Fruit fly (Drosophila melanogaster) whole organism, adult: ENCODE results near the gene CG34268.

Experiments
- CG11617 ChIP-seq: fragments of 200-800 bp; sonication (Bioruptor generic); optimal IDR thresholded peaks from 2 replicates; lab custom pipeline; 2017; ENCODE audit warnings: mild to moderate bottlenecking, missing biosample characterization, missing genetic modification reagents, missing genetic modification characterization
- CG12768 ChIP-seq: fragments of 200-800 bp; sonication (Bioruptor generic); optimal IDR thresholded peaks from 2 replicates; lab custom pipeline; 2017; ENCODE audit warnings: missing biosample characterization, missing genetic modification characterization, mild to moderate bottlenecking, moderate library complexity, missing genetic modification reagents
- CG14711 ChIP-seq: fragments of 200-800 bp; sonication (Bioruptor generic); optimal IDR thresholded peaks from 2 replicates; lab custom pipeline; 2018; ENCODE audit warnings: missing biosample characterization, mild to moderate bottlenecking, missing genetic modification characterization, moderate library complexity
- CG1620 ChIP-seq: fragments of 200-800 bp; sonication (Bioruptor generic); optimal IDR thresholded peaks from 2 replicates; lab custom pipeline; 2016; ENCODE audit warnings: missing biosample characterization, missing genetic modification characterization
- CG33017 ChIP-seq: fragments of 200-800 bp; sonication (Bioruptor generic); optimal IDR thresholded peaks from 2 replicates; lab custom pipeline; 2018; ENCODE audit warnings: missing biosample characterization, mild to moderate bottlenecking, missing genetic modification characterization, moderate library complexity
- CG5204 ChIP-seq: fragments of 200-800 bp; sonication (Bioruptor generic); optimal IDR thresholded peaks from 2 replicates; lab custom pipeline; 2016; ENCODE audit warnings: missing biosample characterization, missing genetic modification characterization
- CG7045 ChIP-seq: fragments of 200-800 bp; sonication (Bioruptor generic); optimal IDR thresholded peaks from 2 replicates; lab custom pipeline; 2017; ENCODE audit warnings: missing biosample characterization, mild to moderate bottlenecking, missing genetic modification characterization
- CG7101 ChIP-seq: fragments of 200-800 bp; sonication (Bioruptor generic); optimal IDR thresholded peaks from 2 replicates; lab custom pipeline; 2018; ENCODE audit warnings: missing biosample characterization, mild to moderate bottlenecking, missing genetic modification characterization, moderate library complexity
- Clk ChIP-seq: fragments of 200-800 bp; sonication (Bioruptor generic); optimal IDR thresholded peaks from 2 replicates; lab custom pipeline; 2017; ENCODE audit warnings: missing biosample characterization, missing genetic modification characterization
- Crg-1 ChIP-seq: fragments of 200-800 bp; sonication (Bioruptor generic); optimal IDR thresholded peaks from 2 replicates; lab custom pipeline; 2016; ENCODE audit warnings: missing biosample characterization, missing genetic modification characterization
- Hr96 ChIP-seq: fragments of 200-800 bp; sonication (Bioruptor generic); optimal IDR thresholded peaks from 2 replicates; lab custom pipeline; 2016; ENCODE audit warnings: missing biosample characterization, missing genetic modification characterization
- Mnt ChIP-seq: fragments of 200-800 bp; sonication (Bioruptor generic); optimal IDR thresholded peaks from 2 replicates; lab custom pipeline; 2016; ENCODE audit warnings: missing biosample characterization, mild to moderate bottlenecking, missing genetic modification characterization
- bab1 ChIP-seq: fragments of 200-800 bp; sonication (Bioruptor generic); optimal IDR thresholded peaks from 3 replicates; lab custom pipeline; 2019; ENCODE audit warnings: missing biosample characterization, mild to moderate bottlenecking, missing genetic modification characterization, moderate library complexity
- cic ChIP-seq: fragments of 200-800 bp; sonication (Bioruptor generic); optimal IDR thresholded peaks from 2 replicates; lab custom pipeline; 2017; ENCODE audit warnings: missing biosample characterization, mild to moderate bottlenecking, missing genetic modification characterization, moderate library complexity
- cnc ChIP-seq, 2 experiments: fragments of >200 bp; optimal IDR thresholded peaks; 2 replicates each; lab custom pipeline; 2017
- kay ChIP-seq: fragments of 200-800 bp; sonication (Bioruptor generic); peaks from one replicate; lab custom pipeline; 2016; ENCODE audit warnings: missing biosample characterization, missing genetic modification characterization, borderline replicate concordance
- ovo ChIP-seq: fragments of 200-800 bp; sonication (Bioruptor generic); optimal IDR thresholded peaks from 2 replicates; lab custom pipeline; 2016; ENCODE audit warnings: missing biosample characterization, missing genetic modification characterization
- pad ChIP-seq: fragments of 200-800 bp; sonication (Bioruptor generic); optimal IDR thresholded peaks from 3 replicates; lab custom pipeline; 2017; ENCODE audit warnings: missing biosample characterization, missing genetic modification characterization, mild to moderate bottlenecking, moderate library complexity, missing genetic modification reagents
- tj ChIP-seq: fragments of 200-800 bp; sonication (Bioruptor generic); optimal IDR thresholded peaks from 3 replicates; lab custom pipeline; 2017; ENCODE audit warnings: missing biosample characterization, mild to moderate bottlenecking, missing genetic modification characterization, moderate library complexity
- toe ChIP-seq: fragments of 200-800 bp; sonication (Bioruptor generic); optimal IDR thresholded peaks from 2 replicates; lab custom pipeline; 2016; ENCODE audit warnings: missing biosample characterization, missing genetic modification characterization

Gene CG34268

DNA sequence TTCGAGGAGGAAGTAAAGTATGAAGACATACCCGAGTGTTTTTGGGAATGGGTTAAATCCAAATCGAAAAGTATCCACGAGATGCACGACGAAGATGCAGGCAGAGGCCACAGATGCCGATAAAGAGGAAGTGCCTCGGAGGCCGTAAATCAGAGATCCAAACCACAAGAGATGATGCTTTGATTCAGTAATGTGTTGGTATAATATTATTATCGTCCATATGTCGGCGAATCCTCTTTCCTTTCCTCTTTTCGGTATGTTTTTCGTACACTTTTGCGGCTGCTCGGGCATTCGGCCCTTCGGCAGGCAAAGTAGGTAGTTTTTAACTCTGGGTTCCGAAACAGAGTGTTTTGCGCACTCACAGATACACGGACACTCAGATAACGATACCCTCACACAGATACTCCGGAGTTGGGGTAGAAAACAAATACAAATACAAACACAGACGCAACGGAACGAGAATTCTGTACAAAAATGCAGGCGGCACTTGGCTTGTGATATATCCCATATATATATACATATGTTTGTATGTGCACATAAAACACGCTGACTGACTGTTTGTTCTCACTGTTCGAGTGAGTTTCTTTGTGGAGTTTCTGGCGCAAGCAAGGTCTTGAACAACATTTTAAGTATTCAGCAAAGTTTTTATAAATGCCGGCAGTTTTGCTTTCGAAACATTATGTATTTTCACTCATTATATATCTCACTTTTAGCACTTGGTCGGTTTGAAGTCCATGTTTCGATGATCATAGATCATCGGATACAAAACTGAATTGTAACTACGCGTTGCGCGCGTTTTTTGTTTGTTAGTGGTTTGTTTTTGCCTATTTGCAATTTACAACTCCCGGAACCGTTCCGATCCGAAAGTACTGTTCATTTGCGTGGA lies 10.6 kb upstream of the CG34268 start:
- peak; percentile 91 for TF ChIP-seq tj (GFP tag; lab: Kevin White, UChicago)
- no peak for TF ChIP-seq CG5204 (GFP tag; lab: Kevin White, UChicago)
- TF ChIP-seq CG7045 (GFP tag; lab: Kevin White, UChicago): no peak
- peak; percentile 15 for TF ChIP-seq CG1620 (GFP tag; lab: Kevin White, UChicago)
- no peak for TF ChIP-seq CG7101 (tag; lab: Kevin White, UChicago)
- no peak for TF ChIP-seq cnc (optimal IDR thresholded peaks at IDR 0.05; lab: Kevin White, UChicago)
- TF ChIP-seq Crg-1: no peak
- no peak for TF ChIP-seq CG14711
- no peak for TF ChIP-seq bab1
- no peak for TF ChIP-seq Clk (GFP tag; lab: Kevin White, UChicago)
- TF ChIP-seq kay (GFP tag; lab: Kevin White, UChicago): peak; percentile 43
- TF ChIP-seq pad (GFP tag; lab: Kevin White, UChicago): peak; percentile 70
- no peak for TF ChIP-seq Hr96 (GFP tag; lab: Kevin White, UChicago)
- no peak for TF ChIP-seq Mnt (GFP tag; lab: Kevin White, UChicago)
- TF ChIP-seq CG11617 (GFP tag; lab: Kevin White, UChicago): no peak
- TF ChIP-seq cic (GFP tag; lab: Kevin White, UChicago): no peak
- TF ChIP-seq CG12768 (GFP tag; lab: Kevin White, UChicago): no peak
- no peak for TF ChIP-seq toe
- TF ChIP-seq CG33017 (tag; lab: Kevin White, UChicago): no peak
- no peak for TF ChIP-seq ovo (GFP tag; lab: Kevin White, UChicago)

- TF ChIP-seq bab1 (peak; percentile 7), tj (GFP tag; lab: Kevin White, UChicago) (no peak)
Observed at dm6 chr3L:490808-491114, 10.0 kb upstream of the CG34268 start.

DNA sequence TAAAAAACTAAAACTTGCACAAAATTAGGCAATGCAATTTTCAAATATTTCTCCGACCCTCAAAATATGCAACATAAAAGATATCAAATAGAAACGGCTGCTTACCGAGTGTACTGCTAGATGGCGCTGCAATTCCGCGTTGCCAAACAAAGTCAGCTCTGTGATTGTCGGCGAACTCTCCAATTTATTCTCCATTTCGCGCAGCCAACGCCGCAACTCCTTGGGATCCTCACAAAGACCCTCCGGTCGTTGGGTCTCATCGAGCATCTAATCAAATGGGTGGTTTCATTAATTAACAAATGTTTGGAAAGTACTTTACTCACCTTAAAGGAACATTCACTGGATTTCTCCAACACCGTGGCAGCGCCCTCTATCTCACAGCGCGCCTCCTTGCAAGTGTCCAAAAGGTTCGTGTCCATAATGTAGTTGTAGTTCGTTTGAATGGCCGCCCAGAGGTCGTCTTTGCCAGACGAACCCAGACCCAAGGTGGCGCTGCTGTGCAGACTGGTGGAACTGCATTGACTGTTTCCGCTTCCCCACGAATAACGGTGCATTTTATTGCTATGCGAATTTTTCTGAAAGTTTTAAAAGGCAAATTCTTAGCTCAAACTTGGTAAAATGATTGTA lies 5.1 kb downstream of the CG34268 start:
- TF ChIP-seq Clk (GFP tag; lab: Kevin White, UChicago): no peak
- peak; percentile 90 for TF ChIP-seq Crg-1
- TF ChIP-seq CG1620 (GFP tag; lab: Kevin White, UChicago): peak; percentile 89
- TF ChIP-seq kay (GFP tag; lab: Kevin White, UChicago): no peak
- TF ChIP-seq CG14711: peak; percentile 16
- TF ChIP-seq toe: peak; percentile 78
- TF ChIP-seq cnc (optimal IDR thresholded peaks at IDR 0.05; lab: Kevin White, UChicago): no peak
- TF ChIP-seq CG7101 (tag; lab: Kevin White, UChicago): peak; percentile 49
- TF ChIP-seq Mnt (GFP tag; lab: Kevin White, UChicago): peak; percentile 74
- TF ChIP-seq CG11617 (GFP tag; lab: Kevin White, UChicago): peak; percentile 20
- TF ChIP-seq CG12768 (GFP tag; lab: Kevin White, UChicago): no peak
- peak; percentile 41 for TF ChIP-seq CG7045 (GFP tag; lab: Kevin White, UChicago)
- no peak for TF ChIP-seq cic (GFP tag; lab: Kevin White, UChicago)
- no peak for TF ChIP-seq CG33017 (tag; lab: Kevin White, UChicago)
- peak; percentile 73 for TF ChIP-seq CG5204 (GFP tag; lab: Kevin White, UChicago)
- TF ChIP-seq pad (GFP tag; lab: Kevin White, UChicago): peak; percentile 76
- peak; percentile 87 for TF ChIP-seq Hr96 (GFP tag; lab: Kevin White, UChicago)
- peak; percentile 85 for TF ChIP-seq ovo (GFP tag; lab: Kevin White, UChicago)
- no peak for TF ChIP-seq tj (GFP tag; lab: Kevin White, UChicago)
- TF ChIP-seq bab1: peak; percentile 38

DNA sequence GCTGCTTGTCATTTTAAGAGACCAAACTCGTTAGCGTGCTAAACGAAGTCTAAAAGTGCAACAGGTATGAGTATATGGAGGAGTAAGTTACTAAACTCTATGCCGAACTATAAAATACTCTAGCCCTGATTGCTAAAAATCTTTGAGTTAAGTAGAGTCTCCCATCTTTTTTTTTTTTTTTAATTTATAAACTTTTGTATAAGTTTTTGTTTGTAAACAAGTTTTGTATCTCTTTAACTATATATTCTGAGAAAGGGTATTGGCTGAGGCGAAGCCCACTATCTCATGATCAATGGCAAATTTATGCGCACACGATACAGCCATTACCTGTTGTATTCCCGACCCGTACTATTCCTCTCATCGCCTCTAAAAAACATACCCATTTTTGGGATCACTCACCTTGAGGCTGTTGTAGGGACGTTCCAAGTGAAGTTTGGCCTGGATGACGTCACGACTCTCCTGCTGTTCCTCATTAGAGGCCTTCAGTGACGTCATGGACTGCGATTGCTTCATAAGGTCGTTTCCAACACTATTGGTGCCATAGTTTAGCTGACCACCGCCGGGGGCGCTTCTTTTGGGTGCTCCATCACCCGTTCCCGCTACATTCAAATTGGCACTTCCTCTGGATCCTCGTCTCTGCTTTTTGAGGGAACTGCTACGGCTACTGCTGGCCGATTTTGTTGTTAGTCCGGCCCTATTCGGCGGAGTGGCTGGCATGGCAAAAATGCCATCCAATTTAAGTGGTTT lies 7.0 kb downstream of the CG34268 start:
- TF ChIP-seq CG33017 (tag; lab: Kevin White, UChicago) (no peak), toe (no peak), CG11617 (GFP tag; lab: Kevin White, UChicago) (no peak)

DNA sequence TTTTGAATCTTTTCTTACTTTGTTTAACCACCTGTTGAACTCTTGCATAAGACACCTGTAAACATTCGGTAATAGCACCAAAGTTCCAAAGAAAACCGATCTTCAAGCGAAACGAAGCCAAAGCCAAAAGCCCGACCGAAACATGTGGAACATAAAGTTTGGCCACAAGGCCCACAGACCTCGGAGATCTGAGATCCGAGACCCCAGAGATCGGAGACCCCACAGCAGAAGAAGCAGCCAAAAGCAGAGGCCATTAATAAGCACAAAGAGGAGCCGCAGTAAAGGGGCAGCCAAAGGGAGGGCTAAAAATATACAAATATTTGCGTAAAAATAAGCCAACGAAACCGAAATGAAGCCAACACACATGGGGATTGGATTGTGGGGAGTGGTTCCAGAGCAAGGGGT lies 10.1 kb downstream of the CG34268 start:
- no peak for TF ChIP-seq Crg-1
- TF ChIP-seq toe: no peak
- TF ChIP-seq pad (GFP tag; lab: Kevin White, UChicago): no peak
- no peak for TF ChIP-seq cic (GFP tag; lab: Kevin White, UChicago)
- no peak for TF ChIP-seq Mnt (GFP tag; lab: Kevin White, UChicago)
- no peak for TF ChIP-seq CG14711

- TF ChIP-seq Crg-1 (no peak), CG11617 (GFP tag; lab: Kevin White, UChicago) (peak; percentile 67), Mnt (GFP tag; lab: Kevin White, UChicago) (peak; percentile 12), cnc (optimal IDR thresholded peaks at IDR 0.05; lab: Kevin White, UChicago) (no peak), bab1 (no peak), toe (peak; percentile 2), CG7045 (GFP tag; lab: Kevin White, UChicago) (peak; percentile 39), CG7101 (tag; lab: Kevin White, UChicago) (peak; percentile 74), CG33017 (tag; lab: Kevin White, UChicago) (peak; percentile 59), kay (GFP tag; lab: Kevin White, UChicago) (peak; percentile 87), ovo (GFP tag; lab: Kevin White, UChicago) (no peak), cic (GFP tag; lab: Kevin White, UChicago) (no peak), Clk (GFP tag; lab: Kevin White, UChicago) (no peak), CG14711 (peak; percentile 62), Hr96 (GFP tag; lab: Kevin White, UChicago) (peak; percentile 24), tj (GFP tag; lab: Kevin White, UChicago) (peak; percentile 17), pad (GFP tag; lab: Kevin White, UChicago) (peak; percentile 9), CG12768 (GFP tag; lab: Kevin White, UChicago) (peak; percentile 51), CG1620 (GFP tag; lab: Kevin White, UChicago) (no peak), CG5204 (GFP tag; lab: Kevin White, UChicago) (peak; percentile 42)
Observed at dm6 chr3L:511755-512209, 11.0 kb downstream of the CG34268 start.
